Worm (Caenorhabditis elegans) whole organism, L4/young adult: ENCODE data around the gene R148.8.

Experiments
- W03F9.2 ChIP-seq: fragments of 150-350 bp; optimal IDR thresholded peaks from 2 replicates; lab custom pipeline; 2014; ENCODE audit warnings: missing biosample characterization, missing genetic modification characterization
- dao-5 ChIP-seq: sonication (generic microtip); optimal IDR thresholded peaks from 2 replicates; lab custom pipeline; 2016; ENCODE audit warnings: missing genotype, missing genetic modification characterization, moderate library complexity, missing compliant biosample characterization
- him-1 ChIP-seq: sonication (generic microtip); optimal IDR thresholded peaks from 2 replicates; lab custom pipeline; 2016; ENCODE audit warnings: missing genotype, missing genetic modification reagents, missing genetic modification characterization, missing compliant biosample characterization

- TF ChIP-seq him-1 (no peak), dao-5 (no peak), W03F9.2 (tag; lab: Kevin White, UChicago) (no peak)
These were observed 27.8 kb downstream of the R148.8 start, which contains the start of gene frm-8 for ce11 chrIII:3219050-3219449.
